Fruit fly (Drosophila melanogaster) Kc167 (cell line): Measurements from ENCODE around the gene CG13042.

Experiments used
- Myc ChIP-seq: fragments of >200 bp; optimal IDR thresholded peaks from 2 replicates; lab custom pipeline; 2017; ENCODE audit warnings: missing external identifiers
- insv ChIP-seq: fragments of >200 bp; optimal IDR thresholded peaks from 3 replicates; lab custom pipeline; 2018; ENCODE audit warnings: missing external identifiers
- psq ChIP-seq: fragments of >200 bp; optimal IDR thresholded peaks from 2 replicates; lab custom pipeline; 2017; ENCODE audit warnings: missing external identifiers
- ttk ChIP-seq: sonication (Bioruptor generic); optimal IDR thresholded peaks from 2 replicates; lab custom pipeline; 2017; ENCODE audit warnings: missing external identifiers

DNA sequence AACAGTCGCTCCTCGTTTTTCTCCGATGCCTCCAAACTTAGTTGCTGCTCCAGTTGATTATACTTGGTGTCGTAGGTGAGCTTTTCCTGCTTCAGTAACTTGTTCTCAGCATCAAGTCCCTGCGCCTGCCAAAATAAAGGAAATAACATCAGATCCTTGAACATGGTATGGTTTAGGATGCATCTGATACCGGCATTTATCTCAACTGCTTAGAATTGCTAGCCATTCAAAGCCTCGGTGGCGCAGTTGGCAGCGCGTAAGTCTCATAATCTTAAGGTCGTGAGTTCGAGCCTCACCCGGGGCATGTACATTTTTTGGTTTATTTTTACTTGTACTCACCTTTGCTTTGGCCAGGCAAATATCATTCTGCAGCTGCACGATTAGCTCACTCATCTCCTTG lies 41.4 kb upstream of the CG13042 start:
- TF ChIP-seq psq (lab: Kevin White, UChicago): no peak
- TF ChIP-seq insv (lab: Kevin White, UChicago): no peak
- no peak for TF ChIP-seq Myc (lab: Kevin White, UChicago)
- TF ChIP-seq ttk: no peak
